Fruit fly (Drosophila melanogaster): ENCODE data around the gene CG5541.

- TF ChIP-seq Sin3A (optimal IDR thresholded peaks at IDR 0.05): no peak
- no peak for TF ChIP-seq h (optimal IDR thresholded peaks at IDR 0.05)
- no peak for TF ChIP-seq Myc (optimal IDR thresholded peaks at IDR 0.05)
- no peak for TF ChIP-seq insv (optimal IDR thresholded peaks at IDR 0.05)
- no peak for TF ChIP-seq ttk (optimal IDR thresholded peaks at IDR 0.05)
- TF ChIP-seq psq (optimal IDR thresholded peaks at IDR 0.05): no peak
Observed at dm6 chrX:15079945-15080344, 36.0 kb downstream of the CG5541 start.
